Worm (Caenorhabditis elegans) whole organism, midembryonic: ENCODE results near the gene rpap-3.

Experiments used
- T22C8.4 ChIP-seq: fragments of 200-800 bp; sonication (Bioruptor generic); IDR thresholded peaks from 2 replicates; pipeline ENCODE4 v1.3.6; 2022; ENCODE audit warnings: missing genetic modification characterization, missing compliant biosample characterization
- cog-1 ChIP-seq: sonication (generic microtip); optimal IDR thresholded peaks from 2 replicates; lab custom pipeline; 2016; ENCODE audit warnings: missing genetic modification characterization, missing compliant biosample characterization
- flt-1 ChIP-seq: fragments of 200-800 bp; sonication (Bioruptor generic); IDR thresholded peaks from 2 replicates; pipeline ENCODE4 v1.3.6; 2022; ENCODE audit warnings: missing genetic modification characterization, missing compliant biosample characterization
- klf-2 ChIP-seq: fragments of 200-800 bp; sonication (Bioruptor generic); conservative IDR thresholded peaks from 2 replicates; pipeline ENCODE4 v1.3.6; 2022; ENCODE audit warnings: missing genetic modification reagents, missing genetic modification characterization, missing compliant biosample characterization
- med-1 ChIP-seq: sonication (generic microtip); optimal IDR thresholded peaks from 2 replicates; lab custom pipeline; 2017; ENCODE audit warnings: missing genetic modification characterization, mild to moderate bottlenecking, missing compliant biosample characterization, antibody characterized with exemption, missing genetic modification reagents; ENCODE audit not compliant: insufficient read depth
- ref-1 ChIP-seq: fragments of 200-800 bp; sonication (Bioruptor generic); conservative IDR thresholded peaks from 2 replicates; pipeline ENCODE4 v1.3.6; 2022; ENCODE audit warnings: missing genetic modification reagents, missing genetic modification characterization, missing compliant biosample characterization
- tab-1 ChIP-seq: fragments of 200-800 bp; sonication (Bioruptor generic); IDR thresholded peaks from 2 replicates; pipeline ENCODE4 v1.3.6; 2022; ENCODE audit warnings: missing genetic modification characterization, missing compliant biosample characterization
- ztf-23 ChIP-seq: fragments of 200-800 bp; sonication (Bioruptor generic); IDR thresholded peaks from 2 replicates; pipeline ENCODE4 v1.3.6; 2022; ENCODE audit warnings: missing genetic modification reagents, missing genetic modification characterization, missing compliant biosample characterization
- ztf-29 ChIP-seq: fragments of 200-800 bp; sonication (Bioruptor generic); IDR thresholded peaks from 2 replicates; pipeline ENCODE4 v1.3.6; 2022; ENCODE audit warnings: missing genetic modification reagents, missing genetic modification characterization, missing compliant biosample characterization

- TF ChIP-seq ref-1 (GFP tag; lab: Robert Waterston, UW) = no peak
- no peak for TF ChIP-seq med-1 (GFP tag; lab: Kevin White, UChicago)
- TF ChIP-seq klf-2 (GFP tag; lab: Robert Waterston, UW) = no peak
- no peak for TF ChIP-seq ztf-23
- TF ChIP-seq T22C8.4 (GFP tag; lab: Robert Waterston, UW) = no peak
- no peak for TF ChIP-seq flt-1 (GFP tag; lab: Robert Waterston, UW)
- no peak for TF ChIP-seq tab-1 (GFP tag; lab: Robert Waterston, UW)
- no peak for TF ChIP-seq cog-1 (tag; lab: Kevin White, UChicago)
- TF ChIP-seq ztf-29 (GFP tag; lab: Robert Waterston, UW) = no peak
Measured at ce11 chrIV:7804740-7805139, 26.0 kb upstream of the rpap-3 start, which contains the start of gene C33H5.2.
